Worm (Caenorhabditis elegans): ENCODE results near the gene H35B03.2.

ce11 chrIV:5764392-5764791 is 32.9 kb upstream of the H35B03.2 start:
- TF ChIP-seq ztf-23 (GFP tag; IDR thresholded peaks at IDR 0.05) (no peak), klf-2 (GFP tag; conservative IDR thresholded peaks at IDR 0.05) (no peak), tab-1 (GFP tag; IDR thresholded peaks at IDR 0.05) (no peak), med-1 (GFP tag; optimal IDR thresholded peaks at IDR 0.05; ENCODE audit: insufficient read depth) (no peak), flt-1 (GFP tag; IDR thresholded peaks at IDR 0.05) (no peak), ref-1 (GFP tag; conservative IDR thresholded peaks at IDR 0.05) (no peak), ztf-29 (GFP tag; IDR thresholded peaks at IDR 0.05) (no peak)
